Worm (Caenorhabditis elegans) whole organism, L4/young adult: ENCODE results near the gene F47F2.3.

Experiments
- W03F9.2 ChIP-seq: fragments of 150-350 bp; optimal IDR thresholded peaks from 2 replicates; lab custom pipeline; 2014; ENCODE audit warnings: missing biosample characterization, missing genetic modification characterization
- dao-5 ChIP-seq: sonication (generic microtip); optimal IDR thresholded peaks from 2 replicates; lab custom pipeline; 2016; ENCODE audit warnings: missing genotype, missing genetic modification characterization, moderate library complexity, missing compliant biosample characterization
- him-1 ChIP-seq: sonication (generic microtip); optimal IDR thresholded peaks from 2 replicates; lab custom pipeline; 2016; ENCODE audit warnings: missing genotype, missing genetic modification reagents, missing genetic modification characterization, missing compliant biosample characterization

DNA sequence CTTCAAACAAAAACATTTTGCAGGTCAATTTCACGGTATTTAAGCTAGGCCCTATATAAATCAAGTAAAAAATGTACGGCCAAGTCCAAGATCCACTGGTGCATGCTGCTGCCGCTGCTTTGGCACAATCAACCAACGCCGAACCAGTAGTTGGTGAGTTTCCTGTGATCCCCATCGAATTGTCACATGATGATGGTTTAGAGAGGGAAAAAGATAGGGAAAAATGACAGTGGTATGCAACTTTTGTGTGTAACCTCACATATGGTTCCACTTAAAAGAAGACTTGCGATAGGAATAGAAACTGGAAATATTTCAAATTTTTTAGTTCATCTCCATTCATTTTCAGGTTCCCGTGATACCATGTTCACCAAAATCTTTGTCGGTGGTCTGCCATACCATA, 9.1 kb upstream of the F47F2.3 start, which contains the start of gene sup-12:
- TF ChIP-seq W03F9.2 (tag; lab: Kevin White, UChicago) (no peak), dao-5 (tag; lab: Kevin White, UChicago) (no peak), him-1 (tag; lab: Kevin White, UChicago) (no peak)
